Worm (Caenorhabditis elegans): ENCODE measurements around the gene E02H4.8.

DNA sequence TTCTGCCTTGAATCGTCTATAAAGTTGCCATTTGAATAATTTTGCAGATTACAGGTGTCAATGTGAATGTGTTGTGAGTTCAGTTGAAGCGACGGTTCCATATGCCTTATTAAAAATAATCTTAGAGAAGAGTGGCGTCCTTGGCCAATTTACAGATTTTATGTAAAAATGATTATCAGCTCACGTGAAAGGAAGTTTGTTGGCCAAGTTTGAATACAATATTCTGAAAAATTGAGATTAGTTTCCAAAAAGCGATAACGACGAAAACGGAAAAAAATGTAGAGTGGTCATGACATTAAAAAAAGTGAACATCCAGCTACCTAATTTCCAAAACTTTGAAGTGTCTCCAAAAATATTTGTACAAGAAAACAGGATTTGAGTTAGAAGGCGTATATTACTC lies 8.3 kb downstream of the E02H4.8 start, which contains the start of gene E02H4.5:
- TF ChIP-seq him-1 (tag; optimal IDR thresholded peaks at IDR 0.05) (no peak), dao-5 (tag; optimal IDR thresholded peaks at IDR 0.05) (no peak), W03F9.2 (tag; optimal IDR thresholded peaks at IDR 0.05) (no peak)

All from whole organism, L4/young adult.